Fruit fly (Drosophila melanogaster): ENCODE results near the gene Pfdn4.

Gene Pfdn4

dm6 chr3L:5351348-5351850, 16.4 kb downstream of the Pfdn4 start:
- TF ChIP-seq tll (GFP tag; optimal IDR thresholded peaks at IDR 0.05) (peak in 1 of 2 experiments; percentile 17), sens (GFP tag) (peak; percentile 56), lmd (GFP tag; IDR thresholded peaks at IDR 0.05) (no peak), HLH4C (GFP tag; IDR thresholded peaks at IDR 0.05; ENCODE audit: partially characterized antibody) (no peak), BtbVII (GFP tag; optimal IDR thresholded peaks at IDR 0.05) (no peak), eve (GFP tag; optimal IDR thresholded peaks at IDR 0.05) (no peak), gem (tag; optimal IDR thresholded peaks at IDR 0.05) (peak; percentile 5), kni (GFP tag; optimal IDR thresholded peaks at IDR 0.05) (no peak), Med (GFP tag) (peak; percentile 22), Max (GFP tag; optimal IDR thresholded peaks at IDR 0.05) (no peak), Deaf1 (tag; optimal IDR thresholded peaks at IDR 0.05) (peak; percentile 93)

- TF ChIP-seq CG8089 (GFP tag; optimal IDR thresholded peaks at IDR 0.05) (no peak), maf-S (GFP tag; optimal IDR thresholded peaks at IDR 0.05) (no peak), bigmax (GFP tag; optimal IDR thresholded peaks at IDR 0.05) (no peak), CG10565 (GFP tag; optimal IDR thresholded peaks at IDR 0.05) (no peak), Hr3 (GFP tag; optimal IDR thresholded peaks at IDR 0.05) (no peak), lola (GFP tag; optimal IDR thresholded peaks at IDR 0.05) (no peak), Drgx (GFP tag; IDR thresholded peaks at IDR 0.05) (peak; percentile 46; the same call in 1 of the 2 replicates), pb (GFP tag; optimal IDR thresholded peaks at IDR 0.05) (no peak), Six4 (GFP tag; optimal IDR thresholded peaks at IDR 0.05) (no peak), CG6175 (GFP tag; IDR thresholded peaks at IDR 0.05) (no peak), p53 (GFP tag; optimal IDR thresholded peaks at IDR 0.05) (no peak), CG10431 (GFP tag; optimal IDR thresholded peaks at IDR 0.05) (no peak), jigr1 (GFP tag; IDR thresholded peaks at IDR 0.05) (no peak), CrebB (tag; optimal IDR thresholded peaks at IDR 0.05) (no peak), CG17912 (GFP tag; optimal IDR thresholded peaks at IDR 0.05) (no peak), usp (GFP tag; optimal IDR thresholded peaks at IDR 0.05) (no peak), CG11695 (GFP tag; IDR thresholded peaks at IDR 0.05) (no peak), rib (GFP tag; IDR thresholded peaks at IDR 0.05) (no peak), tx (GFP tag; optimal IDR thresholded peaks at IDR 0.05) (no peak), sens (GFP tag) (peak; percentile 18), H2.0 (GFP tag; IDR thresholded peaks at IDR 0.05) (no peak), CG8478 (optimal IDR thresholded peaks at IDR 0.05) (no peak), CG2712 (tag; optimal IDR thresholded peaks at IDR 0.05) (peak; percentile 13), CG10267 (tag; optimal IDR thresholded peaks at IDR 0.05) (no peak), vfl (GFP tag; optimal IDR thresholded peaks at IDR 0.05) (no peak), CG14014 (GFP tag; IDR thresholded peaks at IDR 0.05) (no peak), amos (GFP tag; IDR thresholded peaks at IDR 0.05; ENCODE audit: partially characterized antibody) (no peak), chn (GFP tag; optimal IDR thresholded peaks at IDR 0.05) (no peak), az2 (GFP tag; optimal IDR thresholded peaks at IDR 0.05) (no peak), CG4730 (GFP tag; IDR thresholded peaks at IDR 0.05) (0 out of 2 replicates have a peak, but pooled peaks have one; percentile 12), NFAT (GFP tag; IDR thresholded peaks at IDR 0.05) (no peak), fd64A (GFP tag; optimal IDR thresholded peaks at IDR 0.05) (no peak), Sin3A (optimal IDR thresholded peaks at IDR 0.05) (no peak), ap (GFP tag; IDR thresholded peaks at IDR 0.05) (0 out of 2 replicates have a peak, but pooled peaks have one; percentile 6), CG1603 (tag; optimal IDR thresholded peaks at IDR 0.05) (no peak), CG2889 (GFP tag; IDR thresholded peaks at IDR 0.05) (no peak), slp2 (GFP tag; optimal IDR thresholded peaks at IDR 0.05) (no peak), sim (GFP tag; IDR thresholded peaks at IDR 0.05) (no peak), CG31441 (GFP tag; IDR thresholded peaks at IDR 0.05) (no peak), eyg (GFP tag; optimal IDR thresholded peaks at IDR 0.05) (no peak), bowl (GFP tag; IDR thresholded peaks at IDR 0.05) (no peak)
Observed at dm6 chr3L:5349751-5350310, 18.0 kb downstream of the Pfdn4 start.
